Fruit fly (Drosophila melanogaster) S2 (cell line): ENCODE data around the gene CG2200.

Experiments
- CG8478 ChIP-seq: fragments of >200 bp; optimal IDR thresholded peaks from 2 replicates; lab custom pipeline; 2018
- CTCF ChIP-seq, 2 experiments: fragments of >200 bp; optimal IDR thresholded peaks; 2 replicates each; lab custom pipeline; 2018

- peak in 1 of 2 experiments; percentile 12 for TF ChIP-seq CTCF (optimal IDR thresholded peaks at IDR 0.05; lab: Kevin White, UChicago)
- TF ChIP-seq CG8478 (lab: Kevin White, UChicago): no peak
Observed at dm6 chrX:13128750-13129152, 34.7 kb downstream of the CG2200 start, which contains the start of the genes CG32638, CG15717 and MFS10.
